Worm (Caenorhabditis elegans) whole organism, L1 larva: Measurements from ENCODE around the gene C44B7.7.

Source experiments
- F16B12.6 ChIP-seq: fragments of 150-350 bp; optimal IDR thresholded peaks from 2 replicates; lab custom pipeline; 2014; ENCODE audit warnings: missing biosample characterization, missing genetic modification characterization
- Y116A8C.19 ChIP-seq: sonication (generic microtip); optimal IDR thresholded peaks from 2 replicates; lab custom pipeline; 2016; ENCODE audit warnings: missing compliant biosample characterization, missing genetic modification characterization, borderline replicate concordance
- aha-1 ChIP-seq: fragments of 150-350 bp; optimal IDR thresholded peaks from 2 replicates; lab custom pipeline; 2014; ENCODE audit warnings: missing biosample characterization, missing genetic modification characterization
- ama-1 ChIP-seq: fragments of 150-350 bp; optimal IDR thresholded peaks from 2 replicates; lab custom pipeline; 2014
- blmp-1 ChIP-seq: fragments of 150-350 bp; optimal IDR thresholded peaks from 2 replicates; lab custom pipeline; 2014; ENCODE audit warnings: missing biosample characterization, missing genetic modification characterization
- ceh-63 ChIP-seq: fragments of 200-800 bp; sonication (Bioruptor generic); optimal IDR thresholded peaks from 2 replicates; lab custom pipeline; 2018; ENCODE audit warnings: mild to moderate bottlenecking, missing genetic modification characterization, missing compliant biosample characterization
- ceh-8 ChIP-seq: fragments of 200-800 bp; sonication (Bioruptor generic); optimal IDR thresholded peaks from 2 replicates; lab custom pipeline; 2018; ENCODE audit warnings: mild to moderate bottlenecking, missing genetic modification characterization, moderate library complexity, missing compliant biosample characterization
- ceh-88 ChIP-seq: fragments of 200-800 bp; sonication (Bioruptor generic); IDR thresholded peaks from 2 replicates; pipeline ENCODE4 v1.3.6; 2022; ENCODE audit warnings: missing genetic modification characterization, missing compliant biosample characterization
- ceh-90 ChIP-seq: sonication (generic microtip); optimal IDR thresholded peaks from 2 replicates; lab custom pipeline; 2016; ENCODE audit warnings: missing genetic modification characterization, missing compliant biosample characterization
- dsc-1 ChIP-seq: sonication (generic microtip); optimal IDR thresholded peaks from 2 replicates; lab custom pipeline; 2016; ENCODE audit warnings: mild to moderate bottlenecking, missing genetic modification characterization, missing compliant biosample characterization
- efl-1 ChIP-seq, 4 experiments: fragments of 150-350 bp; optimal IDR thresholded peaks in 3 of 4; peaks in 1 of 4; 1 replicate in 1 of 4; 2 replicates in 3 of 4; lab custom pipeline; 2014; ENCODE audit warnings: missing biosample characterization in 2 of 4, missing genetic modification characterization in 2 of 4, missing genetic modification reagents in 2 of 4
- elt-2 ChIP-seq: sonication (generic microtip); optimal IDR thresholded peaks from 2 replicates; lab custom pipeline; 2016; ENCODE audit warnings: missing genetic modification characterization, mild to moderate bottlenecking, inconsistent platforms, missing compliant biosample characterization, missing genetic modification reagents
- elt-3 ChIP-seq, 6 experiments: fragments of 150-350 bp in 1 of 6; sonication (generic microtip); optimal IDR thresholded peaks; 2 replicates each; lab custom pipeline; 2017 to 2018; ENCODE audit warnings: missing biosample characterization in 6 of 6, missing genetic modification characterization in 6 of 6, inconsistent platforms in 1 of 6
- ets-5 ChIP-seq: fragments of 200-800 bp; sonication (Bioruptor generic); IDR thresholded peaks from 2 replicates; pipeline ENCODE4 v1.3.6; 2022; ENCODE audit warnings: missing genetic modification characterization, missing compliant biosample characterization
- fkh-10 ChIP-seq: sonication (generic microtip); optimal IDR thresholded peaks from 2 replicates; lab custom pipeline; 2017; ENCODE audit warnings: missing biosample characterization, missing genetic modification reagents, missing genetic modification characterization
- fkh-4 ChIP-seq: sonication (generic microtip); optimal IDR thresholded peaks from 2 replicates; lab custom pipeline; 2016; ENCODE audit warnings: missing compliant biosample characterization, missing genetic modification characterization, borderline replicate concordance
- fos-1 ChIP-seq: fragments of 150-350 bp; optimal IDR thresholded peaks from 2 replicates; lab custom pipeline; 2014; ENCODE audit warnings: missing biosample characterization, missing genetic modification characterization
- hlh-17 ChIP-seq: fragments of 200-800 bp; sonication (Bioruptor generic); optimal IDR thresholded peaks from 2 replicates; lab custom pipeline; 2018; ENCODE audit warnings: missing genetic modification characterization, mild to moderate bottlenecking, missing compliant biosample characterization, moderate library complexity, borderline replicate concordance
- irx-1 ChIP-seq: sonication (generic microtip); optimal IDR thresholded peaks from 2 replicates; lab custom pipeline; 2016; ENCODE audit warnings: missing genetic modification characterization, missing compliant biosample characterization
- jun-1 ChIP-seq: fragments of 150-350 bp; optimal IDR thresholded peaks from 2 replicates; lab custom pipeline; 2014; ENCODE audit warnings: missing biosample characterization, missing genetic modification reagents, missing genetic modification characterization
- lin-39 ChIP-seq: fragments of 150-350 bp; optimal IDR thresholded peaks from 2 replicates; lab custom pipeline; 2014; ENCODE audit warnings: missing biosample characterization, missing genetic modification reagents, missing genetic modification characterization
- lir-3 ChIP-seq: sonication (generic microtip); optimal IDR thresholded peaks from 2 replicates; lab custom pipeline; 2016; ENCODE audit warnings: mild to moderate bottlenecking, missing genetic modification characterization, moderate library complexity, missing compliant biosample characterization; ENCODE audit not compliant: poor library complexity
- lsy-2 ChIP-seq, 2 experiments: fragments of 150-350 bp; optimal IDR thresholded peaks; 2 replicates each; lab custom pipeline; 2014; ENCODE audit warnings: missing biosample characterization in 2 of 2, missing genetic modification characterization in 2 of 2
- mef-2 ChIP-seq: fragments of 150-350 bp; optimal IDR thresholded peaks from 2 replicates; lab custom pipeline; 2014; ENCODE audit warnings: missing biosample characterization, missing genetic modification characterization
- nhr-11 ChIP-seq: fragments of 150-350 bp; optimal IDR thresholded peaks from 2 replicates; lab custom pipeline; 2014; ENCODE audit warnings: missing biosample characterization, missing genetic modification characterization
- nhr-12 ChIP-seq: sonication (generic microtip); optimal IDR thresholded peaks from 2 replicates; lab custom pipeline; 2017; ENCODE audit warnings: missing biosample characterization, missing genetic modification characterization
- nhr-19 ChIP-seq: fragments of 200-800 bp; sonication (Bioruptor generic); conservative IDR thresholded peaks from 2 replicates; pipeline ENCODE4 v1.3.6; 2022; ENCODE audit warnings: missing genetic modification characterization, missing compliant biosample characterization
- nhr-20 ChIP-seq: sonication (generic microtip); optimal IDR thresholded peaks from 2 replicates; lab custom pipeline; 2016; ENCODE audit warnings: mild to moderate bottlenecking, missing genetic modification characterization, missing compliant biosample characterization
- nhr-47 ChIP-seq: sonication (generic microtip); optimal IDR thresholded peaks from 2 replicates; lab custom pipeline; 2016; ENCODE audit warnings: mild to moderate bottlenecking, missing genetic modification characterization, moderate library complexity, missing compliant biosample characterization
- nhr-71 ChIP-seq: sonication (generic microtip); optimal IDR thresholded peaks from 2 replicates; lab custom pipeline; 2016; ENCODE audit warnings: mild to moderate bottlenecking, missing genetic modification characterization, moderate library complexity, missing compliant biosample characterization
- nhr-76 ChIP-seq: sonication (generic microtip); optimal IDR thresholded peaks from 2 replicates; lab custom pipeline; 2017; ENCODE audit warnings: missing biosample characterization, missing genetic modification characterization
- nhr-90 ChIP-seq: sonication (generic microtip); optimal IDR thresholded peaks from 2 replicates; lab custom pipeline; 2016; ENCODE audit warnings: mild to moderate bottlenecking, missing genetic modification characterization, missing compliant biosample characterization; ENCODE audit not compliant: poor library complexity
- pag-3 ChIP-seq: sonication (generic microtip); optimal IDR thresholded peaks from 2 replicates; lab custom pipeline; 2017; ENCODE audit warnings: missing genetic modification characterization, mild to moderate bottlenecking, missing compliant biosample characterization, antibody characterized with exemption, borderline replicate concordance; ENCODE audit not compliant: insufficient read depth
- pax-3 ChIP-seq: fragments of 200-800 bp; sonication (Bioruptor generic); optimal IDR thresholded peaks from 2 replicates; lab custom pipeline; 2018; ENCODE audit warnings: mild to moderate bottlenecking, missing genetic modification characterization, moderate library complexity, missing compliant biosample characterization
- pqm-1 ChIP-seq: sonication (generic microtip); optimal IDR thresholded peaks from 3 replicates; lab custom pipeline; 2017; ENCODE audit warnings: missing biosample characterization, missing genetic modification characterization
- rnt-1 ChIP-seq: sonication (generic microtip); optimal IDR thresholded peaks from 2 replicates; lab custom pipeline; 2016; ENCODE audit warnings: mild to moderate bottlenecking, missing genetic modification characterization, moderate library complexity, missing compliant biosample characterization
- skn-1 ChIP-seq: fragments of 150-350 bp; optimal IDR thresholded peaks from 2 replicates; lab custom pipeline; 2014; ENCODE audit warnings: missing biosample characterization, missing genetic modification characterization
- sptf-1 ChIP-seq: fragments of 150-350 bp; optimal IDR thresholded peaks from 2 replicates; lab custom pipeline; 2014; ENCODE audit warnings: missing biosample characterization, missing genetic modification characterization
- sup-37 ChIP-seq: fragments of 200-800 bp; sonication (Bioruptor generic); optimal IDR thresholded peaks from 2 replicates; lab custom pipeline; 2018; ENCODE audit warnings: mild to moderate bottlenecking, missing genetic modification characterization, missing compliant biosample characterization
- swsn-7 ChIP-seq: sonication (generic microtip); optimal IDR thresholded peaks from 2 replicates; lab custom pipeline; 2016; ENCODE audit warnings: missing genetic modification characterization, missing compliant biosample characterization
- tbx-2 ChIP-seq: sonication (generic microtip); optimal IDR thresholded peaks from 2 replicates; lab custom pipeline; 2016; ENCODE audit warnings: missing genetic modification characterization, missing compliant biosample characterization
- tlp-1 ChIP-seq: fragments of 150-350 bp; optimal IDR thresholded peaks from 2 replicates; lab custom pipeline; 2014; ENCODE audit warnings: missing biosample characterization, missing genetic modification characterization
- unc-130 ChIP-seq: fragments of 150-350 bp; optimal IDR thresholded peaks from 2 replicates; lab custom pipeline; 2017; ENCODE audit warnings: missing biosample characterization, missing genetic modification characterization, inconsistent platforms
- vab-15 ChIP-seq: sonication (generic microtip); optimal IDR thresholded peaks from 2 replicates; lab custom pipeline; 2017; ENCODE audit warnings: missing genotype, mild to moderate bottlenecking, missing genetic modification characterization, missing compliant biosample characterization
- xbp-1 ChIP-seq: sonication (generic microtip); optimal IDR thresholded peaks from 2 replicates; lab custom pipeline; 2016; ENCODE audit warnings: missing genetic modification characterization, missing compliant biosample characterization
- ztf-11 ChIP-seq, 2 experiments: sonication (generic microtip); optimal IDR thresholded peaks; 2 replicates each; lab custom pipeline; 2016 to 2017; ENCODE audit warnings: missing genetic modification characterization in 2 of 2, missing biosample characterization in 1 of 2, missing compliant biosample characterization in 1 of 2

C44B7.7 gene

DNA sequence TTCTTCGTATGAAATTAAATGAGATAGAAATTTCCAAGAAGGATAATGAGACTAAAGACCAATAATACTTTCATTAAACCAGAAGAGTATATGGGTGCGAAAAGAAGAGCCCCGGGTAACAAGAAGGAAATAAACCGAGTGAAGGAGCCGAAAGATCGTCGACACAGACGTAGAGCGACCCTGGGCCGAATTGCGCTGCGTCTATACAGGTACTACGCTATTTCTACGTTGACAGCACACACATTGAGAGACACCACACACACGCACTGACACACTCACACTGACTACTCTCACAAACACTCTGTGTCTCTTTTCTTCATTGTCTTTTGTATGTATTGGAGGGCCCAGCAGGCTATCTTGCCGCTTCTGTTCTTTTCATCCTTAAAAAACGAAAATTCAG, 21.1 kb downstream of the C44B7.7 start (continued):
- TF ChIP-seq jun-1 (tag; lab: Kevin White, UChicago), result no peak
- peak; percentile 23 for TF ChIP-seq nhr-47 (tag; lab: Kevin White, UChicago)
- no peak for TF ChIP-seq blmp-1 (tag; lab: Kevin White, UChicago)

- TF ChIP-seq nhr-20 (tag; lab: Kevin White, UChicago) (no peak), ama-1 (lab: Kevin White, UChicago) (no peak), nhr-19 (no peak), sptf-1 (tag; lab: Kevin White, UChicago) (no peak), hlh-17 (GFP tag; lab: Kevin White, UChicago) (no peak), ceh-90 (tag; lab: Kevin White, UChicago) (no peak), elt-3 (tag; optimal IDR thresholded peaks at IDR 0.05; lab: Kevin White, UChicago) (no peak), unc-130 (no peak), lsy-2 (tag; optimal IDR thresholded peaks at IDR 0.05; lab: Kevin White, UChicago) (no peak), blmp-1 (tag; lab: Kevin White, UChicago) (peak; percentile 87), sup-37 (GFP tag; lab: Kevin White, UChicago) (no peak), efl-1 (optimal IDR thresholded peaks at IDR 0.05; lab: Kevin White, UChicago) (no peak), efl-1 (GFP tag; optimal IDR thresholded peaks at IDR 0.05 in 1 of 2; lab: Kevin White, UChicago) (peak in 1 of 2 experiments; percentile 27), lir-3 (tag; lab: Kevin White, UChicago) (no peak)
Measured at ce11 chrII:6858201-6858600, 21.8 kb downstream of the C44B7.7 start, which contains the start of gene dnj-5. Gene dnj-5 (minus strand): TSS chrII:6858301.

DNA sequence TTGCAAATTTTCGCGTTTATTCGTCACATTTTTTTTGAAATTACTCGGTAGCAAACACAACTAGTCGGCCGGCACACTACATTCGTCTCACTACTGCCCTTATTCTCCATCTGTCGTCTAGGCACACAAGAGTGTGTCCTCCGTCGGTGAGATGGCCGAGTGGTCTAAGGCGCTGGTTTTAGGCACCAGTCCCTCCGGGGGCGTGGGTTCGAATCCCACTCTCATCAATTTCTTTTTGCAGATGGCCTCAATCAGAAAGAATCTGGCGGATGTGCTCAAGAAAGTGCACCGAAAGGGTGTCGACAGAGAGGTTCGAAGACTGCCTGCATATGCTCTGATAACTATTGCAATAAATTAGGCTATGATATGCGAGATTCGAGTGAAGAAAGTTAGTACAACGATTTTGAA, 26.9 kb downstream of the C44B7.7 start:
- TF ChIP-seq pax-3, result no peak
- TF ChIP-seq ceh-88 (GFP tag; lab: Robert Waterston, UW), result peak; percentile 63
- TF ChIP-seq rnt-1, result peak; percentile 82
- TF ChIP-seq fos-1, result peak; percentile 44
- no peak for TF ChIP-seq pqm-1 (tag; lab: Kevin White, UChicago)
- TF ChIP-seq jun-1 (tag; lab: Kevin White, UChicago), result peak; percentile 65
- TF ChIP-seq lir-3 (tag; lab: Kevin White, UChicago), result peak; percentile 20
- peak; percentile 79 for TF ChIP-seq nhr-71 (tag; lab: Kevin White, UChicago)
- peak; percentile 50 for TF ChIP-seq irx-1 (tag; lab: Kevin White, UChicago)
- no peak for TF ChIP-seq ceh-8 (GFP tag; lab: Kevin White, UChicago)
- no peak for TF ChIP-seq nhr-12 (tag; lab: Kevin White, UChicago)
- TF ChIP-seq skn-1 (tag; lab: Kevin White, UChicago), result peak; percentile 50
- TF ChIP-seq Y116A8C.19, result no peak
- peak in 1 of 2 experiments; percentile 10 for TF ChIP-seq ztf-11 (tag; optimal IDR thresholded peaks at IDR 0.05; lab: Kevin White, UChicago)
- no peak for TF ChIP-seq ets-5 (GFP tag; lab: Robert Waterston, UW)
- no peak for TF ChIP-seq pag-3 (tag; lab: Kevin White, UChicago)
- TF ChIP-seq nhr-11 (tag; lab: Kevin White, UChicago), result no peak
- no peak for TF ChIP-seq sup-37 (GFP tag; lab: Kevin White, UChicago)
- peak; percentile 51 for TF ChIP-seq ama-1 (lab: Kevin White, UChicago)
- TF ChIP-seq vab-15 (tag; lab: Kevin White, UChicago), result peak; percentile 22
- TF ChIP-seq ceh-90 (tag; lab: Kevin White, UChicago), result no peak
- no peak for TF ChIP-seq F16B12.6
- TF ChIP-seq nhr-20 (tag; lab: Kevin White, UChicago), result peak; percentile 79
- peak; percentile 59 for TF ChIP-seq nhr-90 (tag; lab: Kevin White, UChicago)
- peak; percentile 70 for TF ChIP-seq dsc-1 (tag; lab: Kevin White, UChicago)
- no peak for TF ChIP-seq fkh-4 (tag; lab: Kevin White, UChicago)
- TF ChIP-seq mef-2 (tag; lab: Kevin White, UChicago), result no peak
- no peak for TF ChIP-seq lin-39 (tag; lab: Kevin White, UChicago)
- no peak for TF ChIP-seq aha-1 (tag; lab: Kevin White, UChicago)
- peak; percentile 18 for TF ChIP-seq blmp-1 (tag; lab: Kevin White, UChicago)
- TF ChIP-seq tbx-2 (tag; lab: Kevin White, UChicago), result peak; percentile 65
- TF ChIP-seq nhr-76 (tag; lab: Kevin White, UChicago), result no peak
- TF ChIP-seq nhr-47 (tag; lab: Kevin White, UChicago), result peak; percentile 80
- TF ChIP-seq unc-130, result peak; percentile 15
- TF ChIP-seq xbp-1 (tag; lab: Kevin White, UChicago), result peak; percentile 54
- TF ChIP-seq elt-2 (tag; lab: Kevin White, UChicago), result peak; percentile 30
- TF ChIP-seq fkh-10 (GFP tag; lab: Kevin White, UChicago), result peak; percentile 44
- TF ChIP-seq ceh-63, result no peak
- peak; percentile 67 for TF ChIP-seq swsn-7
- TF ChIP-seq efl-1 (optimal IDR thresholded peaks at IDR 0.05; lab: Kevin White, UChicago), result peak; percentile 51 to 57
- peak; percentile 25 to 57 for TF ChIP-seq efl-1 (GFP tag; optimal IDR thresholded peaks at IDR 0.05 in 1 of 2; lab: Kevin White, UChicago)
- TF ChIP-seq tlp-1 (tag; lab: Kevin White, UChicago), result no peak
